Worm (Caenorhabditis elegans) whole organism, L2 larva: Measurements from ENCODE around the gene pals-29.

ENCODE experiments used
- F13H6.1 ChIP-seq: sonication (generic microtip); optimal IDR thresholded peaks from 2 replicates; lab custom pipeline; 2016; ENCODE audit warnings: missing genetic modification characterization, missing compliant biosample characterization
- egl-27 ChIP-seq: sonication (generic microtip); optimal IDR thresholded peaks from 3 replicates; lab custom pipeline; 2017; ENCODE audit warnings: missing biosample characterization, missing genetic modification reagents, missing genetic modification characterization
- elt-3 ChIP-seq: sonication (generic microtip); optimal IDR thresholded peaks from 2 replicates; lab custom pipeline; 2017; ENCODE audit warnings: missing biosample characterization, missing genetic modification characterization
- gmeb-1 ChIP-seq: fragments of 150-350 bp; optimal IDR thresholded peaks from 2 replicates; lab custom pipeline; 2014; ENCODE audit warnings: missing biosample characterization, missing genetic modification characterization
- lsy-2 ChIP-seq, 2 experiments: fragments of 150-350 bp in 1 of 2; sonication (generic microtip) in 1 of 2; optimal IDR thresholded peaks; 2 replicates each; lab custom pipeline; 2014 to 2017; ENCODE audit warnings: missing biosample characterization in 2 of 2, missing genetic modification characterization in 2 of 2
- nhr-10 ChIP-seq: sonication (generic microtip); optimal IDR thresholded peaks from 2 replicates; lab custom pipeline; 2017; ENCODE audit warnings: missing biosample characterization, missing genetic modification characterization
- nhr-12 ChIP-seq: fragments of 150-350 bp; optimal IDR thresholded peaks from 2 replicates; lab custom pipeline; 2014; ENCODE audit warnings: missing biosample characterization, missing genetic modification characterization
- nhr-237 ChIP-seq: fragments of 150-350 bp; optimal IDR thresholded peaks from 2 replicates; lab custom pipeline; 2014; ENCODE audit warnings: missing biosample characterization, missing genetic modification characterization
- nhr-77 ChIP-seq: fragments of 150-350 bp; optimal IDR thresholded peaks from 2 replicates; lab custom pipeline; 2014; ENCODE audit warnings: missing biosample characterization, missing genetic modification characterization
- skn-1 ChIP-seq: sonication (generic microtip); optimal IDR thresholded peaks from 2 replicates; lab custom pipeline; 2017; ENCODE audit warnings: missing biosample characterization, missing genetic modification characterization

DNA sequence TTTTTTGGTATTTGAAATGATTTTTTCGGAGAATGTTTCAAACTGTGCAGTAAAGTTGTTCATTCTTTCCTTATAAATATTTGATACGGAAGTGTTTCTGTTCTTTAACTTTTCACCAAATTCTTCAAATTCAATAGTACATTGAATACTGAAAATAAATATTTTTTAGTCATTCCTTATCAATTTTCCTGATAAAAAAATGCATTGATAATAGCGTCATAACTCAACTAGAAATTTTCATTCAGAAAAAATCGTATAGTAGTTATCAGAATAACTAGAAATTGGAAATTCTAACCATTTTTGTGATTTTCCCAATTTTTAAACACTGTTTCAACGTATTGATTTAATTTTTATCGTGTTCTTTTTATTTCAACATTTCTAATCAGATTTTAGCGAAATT is 16.9 kb upstream of the pals-29 start:
- no peak for TF ChIP-seq egl-27 (tag; lab: Kevin White, UChicago)
- no peak for TF ChIP-seq nhr-237 (tag; lab: Kevin White, UChicago)
- TF ChIP-seq gmeb-1 = no peak
- no peak for TF ChIP-seq lsy-2 (tag; optimal IDR thresholded peaks at IDR 0.05; lab: Kevin White, UChicago)
- no peak for TF ChIP-seq nhr-10
- no peak for TF ChIP-seq elt-3 (tag; lab: Kevin White, UChicago)
- no peak for TF ChIP-seq nhr-12 (tag; lab: Kevin White, UChicago)
- TF ChIP-seq skn-1 (tag; lab: Kevin White, UChicago) = no peak
- no peak for TF ChIP-seq F13H6.1 (tag; lab: Kevin White, UChicago)
- no peak for TF ChIP-seq nhr-77 (tag; lab: Kevin White, UChicago)
